Worm (Caenorhabditis elegans) whole organism, young adult: ENCODE data around the gene ufd-3.

Experiments
- C06A6.2 ChIP-seq: fragments of 200-800 bp; sonication (Bioruptor generic); conservative IDR thresholded peaks from 2 replicates; pipeline ENCODE4 v1.3.6; 2022; ENCODE audit warnings: missing genetic modification characterization, missing compliant biosample characterization
- C17E4.6 ChIP-seq: fragments of 200-800 bp; sonication (Bioruptor generic); IDR thresholded peaks from 2 replicates; pipeline ENCODE4 v1.3.6; 2022; ENCODE audit warnings: missing genetic modification reagents, missing genetic modification characterization, missing compliant biosample characterization
- F33H1.4 ChIP-seq: fragments of 200-800 bp; sonication (Bioruptor generic); IDR thresholded peaks from 2 replicates; pipeline ENCODE4 v1.3.6; 2022; ENCODE audit warnings: missing genetic modification reagents, missing genetic modification characterization, missing compliant biosample characterization
- F52B5.7 ChIP-seq: sonication (generic microtip); optimal IDR thresholded peaks from 2 replicates; lab custom pipeline; 2016; ENCODE audit warnings: mild to moderate bottlenecking, missing genetic modification characterization, missing compliant biosample characterization
- K11D2.4 ChIP-seq: fragments of 200-800 bp; sonication (Bioruptor generic); IDR thresholded peaks from 2 replicates; pipeline ENCODE4 v1.3.6; 2022; ENCODE audit warnings: missing genetic modification reagents, missing genetic modification characterization, missing compliant biosample characterization
- K12H6.12 ChIP-seq: fragments of 200-800 bp; sonication (Bioruptor generic); optimal IDR thresholded peaks from 2 replicates; lab custom pipeline; 2018; ENCODE audit warnings: mild to moderate bottlenecking, missing genetic modification characterization, missing compliant biosample characterization
- T07F8.4 ChIP-seq: sonication (generic microtip); optimal IDR thresholded peaks from 2 replicates; lab custom pipeline; 2016; ENCODE audit warnings: mild to moderate bottlenecking, missing genetic modification characterization, moderate library complexity, missing compliant biosample characterization
- T26A5.8 ChIP-seq: sonication (generic microtip); optimal IDR thresholded peaks from 2 replicates; lab custom pipeline; 2016; ENCODE audit warnings: missing genetic modification characterization, missing compliant biosample characterization
- Y53G8AR.9 ChIP-seq: fragments of 200-800 bp; sonication (Bioruptor generic); conservative IDR thresholded peaks from 2 replicates; pipeline ENCODE4 v1.3.6; 2022; ENCODE audit warnings: missing genetic modification reagents, missing genetic modification characterization, missing compliant biosample characterization
- Y67H2A.10 ChIP-seq: fragments of 200-800 bp; sonication (Bioruptor generic); conservative IDR thresholded peaks from 2 replicates; pipeline ENCODE4 v1.3.6; 2022; ENCODE audit warnings: missing genetic modification reagents, missing genetic modification characterization, missing compliant biosample characterization
- Y79H2A.3 ChIP-seq: fragments of 200-800 bp; sonication (Bioruptor generic); conservative IDR thresholded peaks from 2 replicates; pipeline ENCODE4 v1.3.6; 2022; ENCODE audit warnings: missing genetic modification reagents, missing genetic modification characterization, missing compliant biosample characterization
- ZK185.1 ChIP-seq: sonication (generic microtip); optimal IDR thresholded peaks from 2 replicates; lab custom pipeline; 2016; ENCODE audit warnings: mild to moderate bottlenecking, missing genetic modification characterization, missing compliant biosample characterization; ENCODE audit not compliant: poor library complexity, severe bottlenecking
- aptf-3 ChIP-seq: fragments of 200-800 bp; sonication (Bioruptor generic); IDR thresholded peaks from 2 replicates; pipeline ENCODE4 v1.3.6; 2022; ENCODE audit warnings: missing genetic modification characterization, missing compliant biosample characterization
- atf-7 ChIP-seq: sonication (generic microtip); optimal IDR thresholded peaks from 2 replicates; lab custom pipeline; 2017; ENCODE audit warnings: mild to moderate bottlenecking, missing genetic modification characterization, missing compliant biosample characterization
- attf-3 ChIP-seq: fragments of 200-800 bp; sonication (Bioruptor generic); conservative IDR thresholded peaks from 2 replicates; pipeline ENCODE4 v1.3.6; 2022; ENCODE audit warnings: missing genetic modification reagents, missing genetic modification characterization, missing compliant biosample characterization
- bed-2 ChIP-seq: fragments of 200-800 bp; sonication (Bioruptor generic); IDR thresholded peaks from 2 replicates; pipeline ENCODE4 v1.3.6; 2022; ENCODE audit warnings: missing genetic modification reagents, missing genetic modification characterization, missing compliant biosample characterization
- ccch-3 ChIP-seq: fragments of 200-800 bp; sonication (Bioruptor generic); optimal IDR thresholded peaks from 2 replicates; lab custom pipeline; 2018; ENCODE audit warnings: mild to moderate bottlenecking, missing genetic modification characterization, missing compliant biosample characterization
- cebp-1 ChIP-seq, 2 experiments: fragments of 200-800 bp in 1 of 2; sonication (Bioruptor generic) in 1 of 2; sonication (generic microtip) in 1 of 2; IDR thresholded peaks in 1 of 2; optimal IDR thresholded peaks in 1 of 2; 2 replicates each; pipeline versions ENCODE4 v1.3.6 to Lab custom; 2017 to 2022; ENCODE audit warnings: missing compliant biosample characterization in 2 of 2, missing genetic modification characterization in 2 of 2, mild to moderate bottlenecking in 1 of 2, missing genetic modification reagents in 1 of 2, moderate library complexity in 1 of 2
- cebp-2 ChIP-seq: fragments of 200-800 bp; sonication (Bioruptor generic); IDR thresholded peaks from 2 replicates; pipeline ENCODE4 v1.3.6; 2022; ENCODE audit warnings: missing genetic modification characterization, missing compliant biosample characterization
- ceh-58 ChIP-seq: fragments of 200-800 bp; sonication (Bioruptor generic); IDR thresholded peaks from 2 replicates; pipeline ENCODE4 v1.3.6; 2022; ENCODE audit warnings: missing genetic modification characterization, missing compliant biosample characterization
- ceh-91 ChIP-seq: fragments of 200-800 bp; sonication (Bioruptor generic); IDR thresholded peaks from 2 replicates; pipeline ENCODE4 v1.3.6; 2022; ENCODE audit warnings: missing genetic modification reagents, missing genetic modification characterization, missing compliant biosample characterization
- dox-1 ChIP-seq: fragments of 200-800 bp; sonication (Bioruptor generic); IDR thresholded peaks from 2 replicates; pipeline ENCODE4 v1.3.6; 2022; ENCODE audit warnings: missing genetic modification reagents, missing genetic modification characterization, missing compliant biosample characterization
- egl-44 ChIP-seq: fragments of 200-800 bp; sonication (Bioruptor generic); IDR thresholded peaks from 2 replicates; pipeline ENCODE4 v1.3.6; 2022; ENCODE audit warnings: missing genetic modification reagents, missing genetic modification characterization, missing compliant biosample characterization
- egrh-3 ChIP-seq: fragments of 200-800 bp; sonication (Bioruptor generic); IDR thresholded peaks from 2 replicates; pipeline ENCODE4 v1.3.6; 2022; ENCODE audit warnings: missing genetic modification reagents, missing genetic modification characterization, missing compliant biosample characterization
- ekl-4 ChIP-seq: fragments of 200-800 bp; sonication (Bioruptor generic); IDR thresholded peaks from 2 replicates; pipeline ENCODE4 v1.3.6; 2022; ENCODE audit warnings: missing genetic modification reagents, missing genetic modification characterization, missing compliant biosample characterization
- gei-17 ChIP-seq: fragments of 200-800 bp; sonication (Bioruptor generic); optimal IDR thresholded peaks from 2 replicates; lab custom pipeline; 2018; ENCODE audit warnings: mild to moderate bottlenecking, missing genetic modification characterization, missing compliant biosample characterization
- hlh-12 ChIP-seq: sonication (generic microtip); optimal IDR thresholded peaks from 2 replicates; lab custom pipeline; 2016; ENCODE audit warnings: missing genetic modification characterization, missing compliant biosample characterization
- hmg-1.2 ChIP-seq: fragments of 200-800 bp; sonication (Bioruptor generic); IDR thresholded peaks from 2 replicates; pipeline ENCODE4 v1.3.6; 2022; ENCODE audit warnings: missing genetic modification reagents, missing genetic modification characterization, missing compliant biosample characterization
- let-607 ChIP-seq, 2 experiments: fragments of 200-800 bp in 1 of 2; sonication (Bioruptor generic) in 1 of 2; sonication (generic microtip) in 1 of 2; optimal IDR thresholded peaks; 2 replicates each; lab custom pipeline; 2016 to 2018; ENCODE audit warnings: mild to moderate bottlenecking in 2 of 2, missing compliant biosample characterization in 2 of 2, missing genetic modification characterization in 2 of 2, moderate library complexity in 2 of 2, missing genotype in 1 of 2
- lin-26 ChIP-seq: fragments of 200-800 bp; sonication (Bioruptor generic); IDR thresholded peaks from 2 replicates; pipeline ENCODE4 v1.3.6; 2022; ENCODE audit warnings: missing genetic modification reagents, missing genetic modification characterization, missing compliant biosample characterization
- lin-40 ChIP-seq: sonication (generic microtip); optimal IDR thresholded peaks from 2 replicates; lab custom pipeline; 2016; ENCODE audit warnings: missing genetic modification characterization, mild to moderate bottlenecking, missing compliant biosample characterization, missing genotype, missing genetic modification reagents
- lin-54 ChIP-seq: fragments of 200-800 bp; sonication (Bioruptor generic); optimal IDR thresholded peaks from 2 replicates; lab custom pipeline; 2018; ENCODE audit warnings: mild to moderate bottlenecking, missing genetic modification characterization, missing compliant biosample characterization
- madf-10 ChIP-seq: sonication (generic microtip); optimal IDR thresholded peaks from 2 replicates; lab custom pipeline; 2016; ENCODE audit warnings: mild to moderate bottlenecking, missing genetic modification characterization, missing compliant biosample characterization
- mcd-1 ChIP-seq: fragments of 200-800 bp; sonication (Bioruptor generic); IDR thresholded peaks from 2 replicates; pipeline ENCODE4 v1.3.6; 2022; ENCODE audit warnings: missing genetic modification reagents, missing genetic modification characterization, missing compliant biosample characterization
- mes-4 ChIP-seq: sonication (generic microtip); optimal IDR thresholded peaks from 2 replicates; lab custom pipeline; 2016; ENCODE audit warnings: missing genotype, missing genetic modification characterization, missing compliant biosample characterization
- mxl-1 ChIP-seq: sonication (generic microtip); optimal IDR thresholded peaks from 2 replicates; lab custom pipeline; 2016; ENCODE audit warnings: missing genetic modification characterization, missing compliant biosample characterization
- nfya-1 ChIP-seq: sonication (generic microtip); optimal IDR thresholded peaks from 2 replicates; lab custom pipeline; 2017; ENCODE audit warnings: antibody characterized with exemption, missing compliant biosample characterization, missing genetic modification characterization, borderline replicate concordance; ENCODE audit not compliant: insufficient read depth
- nfya-2 ChIP-seq: fragments of 200-800 bp; sonication (Bioruptor generic); IDR thresholded peaks from 2 replicates; pipeline ENCODE4 v1.3.6; 2022; ENCODE audit warnings: missing genetic modification reagents, missing genetic modification characterization, missing compliant biosample characterization
- nfyb-1 ChIP-seq: fragments of 200-800 bp; sonication (Bioruptor generic); IDR thresholded peaks from 2 replicates; pipeline ENCODE4 v1.3.6; 2022; ENCODE audit warnings: missing genetic modification reagents, missing genetic modification characterization, missing compliant biosample characterization
- nhr-179 ChIP-seq: sonication (generic microtip); optimal IDR thresholded peaks from 2 replicates; lab custom pipeline; 2016; ENCODE audit warnings: mild to moderate bottlenecking, missing genetic modification characterization, missing compliant biosample characterization
- nhr-27 ChIP-seq: fragments of 200-800 bp; sonication (Bioruptor generic); optimal IDR thresholded peaks from 2 replicates; lab custom pipeline; 2018; ENCODE audit warnings: mild to moderate bottlenecking, missing genetic modification characterization, moderate library complexity, missing compliant biosample characterization
- pha-4 ChIP-seq: fragments of 150-350 bp; sonication (generic microtip); optimal IDR thresholded peaks from 2 replicates; lab custom pipeline; 2014; ENCODE audit warnings: missing biosample characterization, missing genetic modification reagents, missing genetic modification characterization
- snpc-1.1 ChIP-seq: sonication (generic microtip); optimal IDR thresholded peaks from 2 replicates; lab custom pipeline; 2017; ENCODE audit warnings: missing genetic modification characterization, mild to moderate bottlenecking, missing compliant biosample characterization, antibody characterized with exemption, moderate library complexity, missing genotype, missing genetic modification reagents; ENCODE audit not compliant: insufficient read depth
- snpc-3.4 ChIP-seq: sonication (generic microtip); optimal IDR thresholded peaks from 2 replicates; lab custom pipeline; 2017; ENCODE audit warnings: missing genetic modification characterization, mild to moderate bottlenecking, missing compliant biosample characterization, antibody characterized with exemption, moderate library complexity, missing genotype, missing genetic modification reagents
- tbp1 ChIP-seq: fragments of 200-800 bp; sonication (Bioruptor generic); optimal IDR thresholded peaks from 2 replicates; lab custom pipeline; 2018; ENCODE audit warnings: mild to moderate bottlenecking, missing genetic modification characterization, missing compliant biosample characterization
- zim-3 ChIP-seq: sonication (generic microtip); optimal IDR thresholded peaks from 2 replicates; lab custom pipeline; 2017; ENCODE audit warnings: mild to moderate bottlenecking, missing genetic modification characterization, moderate library complexity, missing compliant biosample characterization
- ztf-25 ChIP-seq: fragments of 200-800 bp; sonication (Bioruptor generic); IDR thresholded peaks from 2 replicates; pipeline ENCODE4 v1.3.6; 2022; ENCODE audit warnings: missing genetic modification reagents, missing genetic modification characterization, missing compliant biosample characterization
- ztf-3 ChIP-seq: fragments of 200-800 bp; sonication (Bioruptor generic); optimal IDR thresholded peaks from 2 replicates; lab custom pipeline; 2018; ENCODE audit warnings: mild to moderate bottlenecking, missing genetic modification characterization, missing compliant biosample characterization

ufd-3 gene

DNA sequence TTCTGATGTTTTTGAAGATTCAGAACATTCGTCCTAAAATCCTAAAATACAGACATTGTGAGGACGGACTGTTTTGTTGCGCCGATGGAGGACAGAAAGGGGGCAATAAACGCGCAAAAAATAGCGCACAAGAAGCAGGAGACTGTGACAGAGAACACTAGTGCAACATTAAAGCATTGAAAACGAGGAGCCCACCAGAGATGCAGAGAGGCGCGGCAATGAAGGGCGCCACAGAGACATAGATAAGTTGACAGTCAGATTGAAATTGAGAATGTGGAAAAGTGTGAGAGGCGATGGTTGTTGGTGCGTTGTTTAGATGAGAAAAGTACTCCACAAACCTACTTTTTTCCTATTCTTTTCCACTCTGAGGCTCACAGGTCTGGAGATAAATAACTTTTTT is 34.4 kb downstream of the ufd-3 start, which contains the start of gene aakg-5 (continued):
- no peak for TF ChIP-seq nfya-2 (GFP tag; lab: Robert Waterston, UW)
- TF ChIP-seq snpc-3.4 (tag; lab: Kevin White, UChicago), result no peak
- TF ChIP-seq lin-54 (GFP tag; lab: Kevin White, UChicago), result peak; percentile 16
- TF ChIP-seq attf-3, result peak; percentile 28; the same call in 1 of the 2 replicates
- TF ChIP-seq mxl-1 (tag; lab: Kevin White, UChicago), result no peak
- no peak for TF ChIP-seq K11D2.4 (GFP tag; lab: Robert Waterston, UW)
- no peak for TF ChIP-seq cebp-2 (GFP tag; lab: Robert Waterston, UW)
- TF ChIP-seq Y53G8AR.9 (GFP tag; lab: Robert Waterston, UW), result no peak
- 0 out of 2 replicates have a peak, but pooled peaks have one; percentile 35 for TF ChIP-seq nfyb-1 (GFP tag; lab: Robert Waterston, UW)
- TF ChIP-seq mes-4, result no peak
- TF ChIP-seq C06A6.2 (GFP tag; lab: Robert Waterston, UW), result no peak
- no peak for TF ChIP-seq zim-3 (tag; lab: Kevin White, UChicago)
- no peak for TF ChIP-seq atf-7 (tag; lab: Kevin White, UChicago)
- peak; percentile 24 for TF ChIP-seq gei-17 (GFP tag; lab: Kevin White, UChicago)
- no peak for TF ChIP-seq hlh-12 (tag; lab: Kevin White, UChicago)
- TF ChIP-seq madf-10 (tag; lab: Kevin White, UChicago), result peak; percentile 22
- TF ChIP-seq nhr-27 (tag; lab: Kevin White, UChicago), result no peak
- TF ChIP-seq Y79H2A.3 (GFP tag; lab: Robert Waterston, UW), result no peak
- TF ChIP-seq tbp1 (GFP tag; lab: Kevin White, UChicago), result peak; percentile 35
- TF ChIP-seq bed-2, result no peak
- TF ChIP-seq ztf-3 (GFP tag; lab: Kevin White, UChicago), result no peak
- no peak for TF ChIP-seq snpc-1.1 (tag; lab: Kevin White, UChicago)
- TF ChIP-seq C17E4.6, result no peak
- TF ChIP-seq ztf-25, result no peak
- no peak for TF ChIP-seq T26A5.8 (tag; lab: Kevin White, UChicago)
- TF ChIP-seq Y67H2A.10 (GFP tag; lab: Robert Waterston, UW), result no peak
- no peak for TF ChIP-seq aptf-3 (GFP tag; lab: Robert Waterston, UW)
- TF ChIP-seq egrh-3 (GFP tag; lab: Robert Waterston, UW), result 0 out of 2 replicates have a peak, but pooled peaks have one; percentile 16
- no peak for TF ChIP-seq mcd-1 (GFP tag; lab: Robert Waterston, UW)
- no peak for TF ChIP-seq nfya-1 (tag; lab: Kevin White, UChicago)
- peak; percentile 70 for TF ChIP-seq dox-1 (GFP tag; lab: Robert Waterston, UW)
- TF ChIP-seq ekl-4, result peak; percentile 44; the same call in 1 of the 2 replicates
- TF ChIP-seq nhr-179 (tag; lab: Kevin White, UChicago), result no peak
- no peak for TF ChIP-seq ceh-91 (GFP tag; lab: Robert Waterston, UW)
- TF ChIP-seq pha-4 (tag; lab: Kevin White, UChicago), result peak; percentile 78
- TF ChIP-seq K12H6.12 (tag; lab: Kevin White, UChicago), result peak; percentile 62
- no peak for TF ChIP-seq ceh-58 (GFP tag; lab: Robert Waterston, UW)
- peak in 1 of 2 experiments; percentile 28 for TF ChIP-seq let-607 (tag; optimal IDR thresholded peaks at IDR 0.05; lab: Kevin White, UChicago)
- peak; percentile 77 for TF ChIP-seq lin-40 (tag; lab: Kevin White, UChicago)
- TF ChIP-seq T07F8.4 (tag; lab: Kevin White, UChicago), result no peak
- TF ChIP-seq F33H1.4, result no peak
- no peak for TF ChIP-seq lin-26
- no peak for TF ChIP-seq ccch-3 (GFP tag; lab: Kevin White, UChicago)
- TF ChIP-seq egl-44 (GFP tag; lab: Robert Waterston, UW), result no peak
- no peak for TF ChIP-seq F52B5.7
- TF ChIP-seq hmg-1.2, result peak; percentile 91
- peak; percentile 42; the same call in 1 of the 2 replicates for TF ChIP-seq cebp-1 (GFP tag; IDR thresholded peaks at IDR 0.05; lab: Robert Waterston, UW)
- TF ChIP-seq cebp-1 (tag; optimal IDR thresholded peaks at IDR 0.05; lab: Kevin White, UChicago), result no peak
- TF ChIP-seq ZK185.1 (tag; lab: Kevin White, UChicago), result no peak
